Worm (Caenorhabditis elegans) whole organism, young adult: Measurements from ENCODE around the gene T28A11.20.

Experiments used
- B0019.2 ChIP-seq: fragments of 200-800 bp; sonication (Bioruptor generic); conservative IDR thresholded peaks from 2 replicates; pipeline ENCODE4 v1.3.6; 2022; ENCODE audit warnings: missing genetic modification reagents, missing genetic modification characterization, missing compliant biosample characterization
- B0336.3 ChIP-seq: fragments of 200-800 bp; sonication (Bioruptor generic); IDR thresholded peaks from 2 replicates; pipeline ENCODE4 v1.3.6; 2022; ENCODE audit warnings: missing genetic modification characterization, missing compliant biosample characterization
- C06A6.2 ChIP-seq: fragments of 200-800 bp; sonication (Bioruptor generic); conservative IDR thresholded peaks from 2 replicates; pipeline ENCODE4 v1.3.6; 2022; ENCODE audit warnings: missing genetic modification characterization, missing compliant biosample characterization
- C17E4.6 ChIP-seq: fragments of 200-800 bp; sonication (Bioruptor generic); IDR thresholded peaks from 2 replicates; pipeline ENCODE4 v1.3.6; 2022; ENCODE audit warnings: missing genetic modification reagents, missing genetic modification characterization, missing compliant biosample characterization
- F57A8.1 ChIP-seq: fragments of 200-800 bp; sonication (Bioruptor generic); optimal IDR thresholded peaks from 2 replicates; lab custom pipeline; 2018; ENCODE audit warnings: mild to moderate bottlenecking, missing genetic modification characterization, moderate library complexity, missing compliant biosample characterization
- F57C9.4 ChIP-seq: sonication (generic microtip); optimal IDR thresholded peaks from 2 replicates; lab custom pipeline; 2017; ENCODE audit warnings: mild to moderate bottlenecking, missing genetic modification characterization, missing compliant biosample characterization
- Y53G8AR.9 ChIP-seq: fragments of 200-800 bp; sonication (Bioruptor generic); conservative IDR thresholded peaks from 2 replicates; pipeline ENCODE4 v1.3.6; 2022; ENCODE audit warnings: missing genetic modification reagents, missing genetic modification characterization, missing compliant biosample characterization
- Y79H2A.3 ChIP-seq: fragments of 200-800 bp; sonication (Bioruptor generic); conservative IDR thresholded peaks from 2 replicates; pipeline ENCODE4 v1.3.6; 2022; ENCODE audit warnings: missing genetic modification reagents, missing genetic modification characterization, missing compliant biosample characterization
- ama-1 ChIP-seq, 3 experiments: fragments of 150-350 bp in 1 of 3; sonication (generic microtip) in 2 of 3; optimal IDR thresholded peaks; 2 replicates each; lab custom pipeline; 2014 to 2018; ENCODE audit warnings: missing biosample characterization in 2 of 3, missing genetic modification characterization in 2 of 3, missing genetic modification reagents in 2 of 3
- atf-7 ChIP-seq: sonication (generic microtip); optimal IDR thresholded peaks from 2 replicates; lab custom pipeline; 2017; ENCODE audit warnings: mild to moderate bottlenecking, missing genetic modification characterization, missing compliant biosample characterization
- attf-6 ChIP-seq: fragments of 200-800 bp; sonication (Bioruptor generic); IDR thresholded peaks from 2 replicates; pipeline ENCODE4 v1.3.6; 2022; ENCODE audit warnings: missing genetic modification reagents, missing genetic modification characterization, missing compliant biosample characterization
- ccch-3 ChIP-seq: fragments of 200-800 bp; sonication (Bioruptor generic); optimal IDR thresholded peaks from 2 replicates; lab custom pipeline; 2018; ENCODE audit warnings: mild to moderate bottlenecking, missing genetic modification characterization, missing compliant biosample characterization
- dpl-1 ChIP-seq: fragments of 150-350 bp; optimal IDR thresholded peaks from 2 replicates; lab custom pipeline; 2014; ENCODE audit warnings: missing biosample characterization, missing genetic modification reagents, missing genetic modification characterization
- efl-1 ChIP-seq: fragments of 150-350 bp; optimal IDR thresholded peaks from 2 replicates; lab custom pipeline; 2014; ENCODE audit warnings: missing biosample characterization, missing genetic modification reagents, missing genetic modification characterization
- egl-18 ChIP-seq: fragments of 200-800 bp; sonication (Bioruptor generic); IDR thresholded peaks from 2 replicates; pipeline ENCODE4 v1.3.6; 2022; ENCODE audit warnings: missing genetic modification reagents, missing genetic modification characterization, missing compliant biosample characterization
- egl-44 ChIP-seq: fragments of 200-800 bp; sonication (Bioruptor generic); IDR thresholded peaks from 2 replicates; pipeline ENCODE4 v1.3.6; 2022; ENCODE audit warnings: missing genetic modification reagents, missing genetic modification characterization, missing compliant biosample characterization
- egrh-3 ChIP-seq: fragments of 200-800 bp; sonication (Bioruptor generic); IDR thresholded peaks from 2 replicates; pipeline ENCODE4 v1.3.6; 2022; ENCODE audit warnings: missing genetic modification reagents, missing genetic modification characterization, missing compliant biosample characterization
- gei-17 ChIP-seq: fragments of 200-800 bp; sonication (Bioruptor generic); optimal IDR thresholded peaks from 2 replicates; lab custom pipeline; 2018; ENCODE audit warnings: mild to moderate bottlenecking, missing genetic modification characterization, missing compliant biosample characterization
- him-1 ChIP-seq: sonication (generic microtip); optimal IDR thresholded peaks from 2 replicates; lab custom pipeline; 2016; ENCODE audit warnings: missing genotype, missing genetic modification reagents, missing genetic modification characterization, missing compliant biosample characterization
- hsf-1 ChIP-seq: fragments of 200-800 bp; sonication (Bioruptor generic); IDR thresholded peaks from 2 replicates; pipeline ENCODE4 v1.3.6; 2022; ENCODE audit warnings: missing genetic modification reagents, missing genetic modification characterization, missing compliant biosample characterization
- lag-1 ChIP-seq: fragments of 200-800 bp; sonication (Bioruptor generic); IDR thresholded peaks from 2 replicates; pipeline ENCODE4 v1.3.6; 2022; ENCODE audit warnings: missing genetic modification reagents, missing genetic modification characterization, missing compliant biosample characterization
- let-607 ChIP-seq, 2 experiments: fragments of 200-800 bp in 1 of 2; sonication (Bioruptor generic) in 1 of 2; sonication (generic microtip) in 1 of 2; optimal IDR thresholded peaks; 2 replicates each; lab custom pipeline; 2016 to 2018; ENCODE audit warnings: mild to moderate bottlenecking in 2 of 2, missing compliant biosample characterization in 2 of 2, missing genetic modification characterization in 2 of 2, moderate library complexity in 2 of 2, missing genotype in 1 of 2
- lin-35 ChIP-seq, 3 experiments: fragments of 150-350 bp in 2 of 3; sonication (generic microtip) in 1 of 3; optimal IDR thresholded peaks; 2 replicates each; lab custom pipeline; 2014 to 2018; ENCODE audit warnings: missing biosample characterization in 3 of 3, missing genetic modification characterization in 3 of 3, missing genetic modification reagents in 3 of 3
- lin-54 ChIP-seq: fragments of 200-800 bp; sonication (Bioruptor generic); optimal IDR thresholded peaks from 2 replicates; lab custom pipeline; 2018; ENCODE audit warnings: mild to moderate bottlenecking, missing genetic modification characterization, missing compliant biosample characterization
- lsy-27 ChIP-seq: sonication (generic microtip); optimal IDR thresholded peaks from 2 replicates; lab custom pipeline; 2017; ENCODE audit warnings: missing genetic modification characterization, mild to moderate bottlenecking, missing compliant biosample characterization, antibody characterized with exemption, missing genotype, borderline replicate concordance; ENCODE audit not compliant: insufficient read depth
- mel-28 ChIP-seq: sonication (generic microtip); optimal IDR thresholded peaks from 2 replicates; lab custom pipeline; 2016; ENCODE audit warnings: borderline replicate concordance, mild to moderate bottlenecking, missing genetic modification characterization, missing compliant biosample characterization
- mes-4 ChIP-seq: sonication (generic microtip); optimal IDR thresholded peaks from 2 replicates; lab custom pipeline; 2016; ENCODE audit warnings: missing genotype, missing genetic modification characterization, missing compliant biosample characterization
- nhr-80 ChIP-seq: sonication (generic microtip); optimal IDR thresholded peaks from 2 replicates; lab custom pipeline; 2016; ENCODE audit warnings: missing genetic modification characterization, missing compliant biosample characterization
- repo-1 ChIP-seq: sonication (generic microtip); optimal IDR thresholded peaks from 2 replicates; lab custom pipeline; 2017; ENCODE audit warnings: mild to moderate bottlenecking, missing genetic modification characterization, missing compliant biosample characterization
- sea-2 ChIP-seq: fragments of 200-800 bp; sonication (Bioruptor generic); IDR thresholded peaks from 2 replicates; pipeline ENCODE4 v1.3.6; 2022; ENCODE audit warnings: missing genetic modification characterization, missing compliant biosample characterization
- snpc-3.4 ChIP-seq: sonication (generic microtip); optimal IDR thresholded peaks from 2 replicates; lab custom pipeline; 2017; ENCODE audit warnings: missing genetic modification characterization, mild to moderate bottlenecking, missing compliant biosample characterization, antibody characterized with exemption, moderate library complexity, missing genotype, missing genetic modification reagents
- somi-1 ChIP-seq: fragments of 200-800 bp; sonication (Bioruptor generic); optimal IDR thresholded peaks from 2 replicates; lab custom pipeline; 2018; ENCODE audit warnings: mild to moderate bottlenecking, missing genetic modification characterization, missing compliant biosample characterization
- sptf-2 ChIP-seq: fragments of 200-800 bp; sonication (Bioruptor generic); optimal IDR thresholded peaks from 2 replicates; lab custom pipeline; 2018; ENCODE audit warnings: mild to moderate bottlenecking, missing genetic modification characterization, missing compliant biosample characterization
- tlf-1 ChIP-seq: fragments of 200-800 bp; sonication (Bioruptor generic); optimal IDR thresholded peaks from 2 replicates; lab custom pipeline; 2018; ENCODE audit warnings: mild to moderate bottlenecking, missing genetic modification characterization, missing compliant biosample characterization
- ztf-18 ChIP-seq: sonication (generic microtip); optimal IDR thresholded peaks from 2 replicates; lab custom pipeline; 2016; ENCODE audit warnings: missing genotype, mild to moderate bottlenecking, missing genetic modification characterization, missing compliant biosample characterization
- ztf-26 ChIP-seq: sonication (generic microtip); optimal IDR thresholded peaks from 2 replicates; lab custom pipeline; 2017; ENCODE audit warnings: missing genetic modification characterization, missing compliant biosample characterization

Gene T28A11.20

DNA sequence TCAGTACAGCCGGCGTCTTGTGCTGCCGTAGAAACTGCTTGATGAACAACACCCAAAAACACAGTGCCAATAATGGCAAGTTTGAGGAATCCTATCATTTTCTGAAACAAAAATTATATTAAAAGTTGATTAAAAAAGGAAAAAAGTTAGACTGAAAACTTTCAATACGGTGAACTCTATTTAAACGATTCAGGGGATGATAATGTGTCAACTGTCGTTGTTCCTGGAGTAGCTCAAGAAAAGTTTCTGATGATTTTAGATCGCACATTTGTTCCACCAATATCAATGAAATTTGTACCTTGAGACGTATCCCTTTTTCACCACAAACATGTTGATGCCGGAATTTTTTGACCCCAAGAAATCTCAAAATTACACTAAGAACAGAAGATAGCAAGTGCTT lies 5.1 kb downstream of the T28A11.20 start, which contains the start of gene T28A11.18:
T28A11.18 (minus strand) TSS at position 101 of the 400 bp plus-strand sequence.
- TF ChIP-seq B0336.3 (GFP tag; lab: Robert Waterston, UW) (no peak), ztf-26 (tag; lab: Kevin White, UChicago) (no peak), B0019.2 (GFP tag; lab: Robert Waterston, UW) (no peak), egl-44 (GFP tag; lab: Robert Waterston, UW) (no peak), tlf-1 (GFP tag; lab: Kevin White, UChicago) (no peak), mes-4 (tag; lab: Kevin White, UChicago) (no peak), atf-7 (tag; lab: Kevin White, UChicago) (no peak), nhr-80 (tag; lab: Kevin White, UChicago) (no peak), somi-1 (GFP tag; lab: Kevin White, UChicago) (no peak), C06A6.2 (GFP tag; lab: Robert Waterston, UW) (no peak), ama-1 (optimal IDR thresholded peaks at IDR 0.05; lab: Kevin White, UChicago) (no peak), ama-1 (GFP tag; optimal IDR thresholded peaks at IDR 0.05; lab: Kevin White, UChicago) (no peak), dpl-1 (GFP tag; lab: Kevin White, UChicago) (no peak), lin-35 (GFP tag; optimal IDR thresholded peaks at IDR 0.05; lab: Kevin White, UChicago) (no peak), F57C9.4 (no peak), him-1 (tag; lab: Kevin White, UChicago) (no peak), snpc-3.4 (tag; lab: Kevin White, UChicago) (no peak)

ce11 chrV:3266189-3266588 lies 6.9 kb downstream of the T28A11.20 start, which contains the start of gene T28A11.17:
T28A11.17 (minus strand) TSS chrV:3266289.
- TF ChIP-seq lsy-27 (tag; lab: Kevin White, UChicago) (no peak), ccch-3 (no peak), Y79H2A.3 (no peak), F57A8.1 (GFP tag; lab: Kevin White, UChicago) (no peak), repo-1 (no peak), tlf-1 (GFP tag; lab: Kevin White, UChicago) (no peak), sea-2 (GFP tag; lab: Robert Waterston, UW) (no peak), attf-6 (GFP tag; lab: Robert Waterston, UW) (no peak), ztf-18 (tag; lab: Kevin White, UChicago) (no peak), Y53G8AR.9 (no peak), lin-54 (GFP tag; lab: Kevin White, UChicago) (no peak), let-607 (tag; optimal IDR thresholded peaks at IDR 0.05; lab: Kevin White, UChicago) (no peak), gei-17 (GFP tag; lab: Kevin White, UChicago) (no peak), efl-1 (GFP tag; lab: Kevin White, UChicago) (no peak), lag-1 (GFP tag; lab: Robert Waterston, UW) (no peak), mel-28 (tag; lab: Kevin White, UChicago) (no peak), sptf-2 (GFP tag; lab: Kevin White, UChicago) (no peak), egl-18 (no peak), egrh-3 (GFP tag; lab: Robert Waterston, UW) (no peak), C17E4.6 (GFP tag; lab: Robert Waterston, UW) (no peak)

ce11 chrV:3260075-3260474 lies 13.0 kb downstream of the T28A11.20 start, which contains the start of gene srbc-5:
srbc-5 (plus strand) TSS chrV:3260375.
- TF ChIP-seq hsf-1 (GFP tag; lab: Robert Waterston, UW) (no peak), him-1 (tag; lab: Kevin White, UChicago) (no peak), lsy-27 (tag; lab: Kevin White, UChicago) (no peak)
- TF ChIP-seq, all 124 proteins: peak for 0
